Fruit fly (Drosophila melanogaster) whole organism, pupa: ENCODE results near the gene CG17375.

Experiments used
- CG17806 ChIP-seq: fragments of 200-800 bp; sonication (Bioruptor generic); optimal IDR thresholded peaks from 2 replicates; lab custom pipeline; 2018; ENCODE audit warnings: missing biosample characterization, mild to moderate bottlenecking, missing genetic modification characterization, moderate library complexity
- CG32121 ChIP-seq: fragments of 200-800 bp; sonication (Bioruptor generic); IDR thresholded peaks from 2 replicates; pipeline ENCODE4 v1.3.6; 2022; ENCODE audit warnings: missing biosample characterization, missing genetic modification characterization
- Pif1A ChIP-seq: fragments of 200-800 bp; sonication (Bioruptor generic); optimal IDR thresholded peaks from 3 replicates; lab custom pipeline; 2016; ENCODE audit warnings: missing biosample characterization, missing genetic modification characterization

DNA sequence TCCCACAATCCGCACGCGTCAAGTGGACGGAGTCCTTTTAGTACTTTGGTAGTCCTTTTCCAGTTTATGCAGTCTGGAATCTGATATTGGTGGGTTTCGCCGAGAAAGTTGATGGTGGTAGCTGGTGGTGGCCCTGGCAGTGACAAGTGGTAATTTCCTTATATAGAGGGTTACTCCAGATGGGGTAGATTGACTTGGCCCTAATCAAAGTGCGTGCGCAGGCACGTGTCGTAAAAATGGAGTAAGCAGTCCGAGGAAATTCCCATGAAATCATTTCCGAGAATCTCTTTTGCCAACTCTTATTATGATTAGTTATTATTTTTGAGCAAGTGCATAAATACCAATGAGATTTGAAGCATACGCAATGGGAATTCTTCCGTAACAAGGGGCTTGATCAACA, 37.8 kb upstream of the CG17375 start:
- no peak for TF ChIP-seq Pif1A (GFP tag; lab: Kevin White, UChicago)
- TF ChIP-seq CG17806 = no peak
- TF ChIP-seq CG32121 (GFP tag; lab: Robert Waterston, UW) = no peak
